Fruit fly (Drosophila melanogaster) whole organism, embryonic: ENCODE measurements around the gene alphaTub84B.
A peak's percentile ranks its signal among the peaks of the same experiment; 100 is the strongest.

Source experiments
- Abd-B ChIP-seq: fragments of 200-800 bp; sonication (Bioruptor generic); optimal IDR thresholded peaks from 2 replicates; lab custom pipeline; 2018; ENCODE audit warnings: missing biosample characterization, mild to moderate bottlenecking, missing genetic modification characterization, moderate library complexity
- CG11560 ChIP-seq: fragments of 200-800 bp; sonication (Bioruptor generic); IDR thresholded peaks from 3 replicates; pipeline ENCODE4 v1.3.6; 2022; ENCODE audit warnings: missing biosample characterization, missing genetic modification characterization
- CG11696 ChIP-seq: fragments of 200-800 bp; sonication (Bioruptor generic); IDR thresholded peaks from 2 replicates; pipeline ENCODE4 v1.3.6; 2022; ENCODE audit warnings: missing biosample characterization, missing genetic modification characterization
- CG12155 ChIP-seq: fragments of 200-800 bp; sonication (Bioruptor generic); optimal IDR thresholded peaks from 3 replicates; lab custom pipeline; 2016; ENCODE audit warnings: missing biosample characterization, missing genetic modification characterization
- CG12769 ChIP-seq: fragments of 200-800 bp; sonication (Bioruptor generic); optimal IDR thresholded peaks from 2 replicates; lab custom pipeline; 2019; ENCODE audit warnings: missing biosample characterization, mild to moderate bottlenecking, missing genetic modification characterization, moderate library complexity
- CG15479 ChIP-seq: fragments of 200-800 bp; sonication (Bioruptor generic); optimal IDR thresholded peaks from 3 replicates; lab custom pipeline; 2019; ENCODE audit warnings: missing biosample characterization, mild to moderate bottlenecking, missing genetic modification characterization, moderate library complexity
- CG18262 ChIP-seq: fragments of 200-800 bp; optimal IDR thresholded peaks from 3 replicates; lab custom pipeline; 2019; ENCODE audit warnings: missing biosample characterization, mild to moderate bottlenecking, missing genetic modification characterization, moderate library complexity
- CG2120 ChIP-seq: fragments of 200-800 bp; sonication (Bioruptor generic); optimal IDR thresholded peaks from 3 replicates; lab custom pipeline; 2016; ENCODE audit warnings: missing biosample characterization, missing genetic modification characterization
- CG30431 ChIP-seq: fragments of 200-800 bp; sonication (Bioruptor generic); optimal IDR thresholded peaks from 2 replicates; lab custom pipeline; 2017; ENCODE audit warnings: missing biosample characterization, missing genetic modification characterization
- CG3065 ChIP-seq: fragments of 200-800 bp; sonication (Bioruptor generic); optimal IDR thresholded peaks from 2 replicates; lab custom pipeline; 2016; ENCODE audit warnings: missing biosample characterization, missing genetic modification characterization
- CG32767 ChIP-seq: fragments of 200-800 bp; sonication (Bioruptor generic); IDR thresholded peaks from 2 replicates; pipeline ENCODE4 v1.3.6; 2022; ENCODE audit warnings: missing biosample characterization, missing genetic modification characterization
- CG32772 ChIP-seq: fragments of 200-800 bp; sonication (Bioruptor generic); IDR thresholded peaks from 2 replicates; pipeline ENCODE4 v1.3.6; 2022; ENCODE audit warnings: missing biosample characterization, missing genetic modification characterization
- CG34376 ChIP-seq: fragments of 200-800 bp; sonication (Bioruptor generic); optimal IDR thresholded peaks from 2 replicates; lab custom pipeline; 2018; ENCODE audit warnings: missing biosample characterization, mild to moderate bottlenecking, missing genetic modification characterization
- CG6765 ChIP-seq: fragments of 200-800 bp; sonication (Bioruptor generic); optimal IDR thresholded peaks from 3 replicates; lab custom pipeline; 2017; ENCODE audit warnings: missing biosample characterization, mild to moderate bottlenecking, missing genetic modification characterization
- CG7271 ChIP-seq: fragments of 200-800 bp; sonication (Bioruptor generic); optimal IDR thresholded peaks from 2 replicates; lab custom pipeline; 2018; ENCODE audit warnings: missing biosample characterization, mild to moderate bottlenecking, missing genetic modification characterization, moderate library complexity
- CG8388 ChIP-seq: fragments of 200-800 bp; sonication (Bioruptor generic); optimal IDR thresholded peaks from 2 replicates; lab custom pipeline; 2019; ENCODE audit warnings: missing biosample characterization, mild to moderate bottlenecking, missing genetic modification characterization, moderate library complexity
- CG9437 ChIP-seq: fragments of 200-800 bp; sonication (Bioruptor generic); optimal IDR thresholded peaks from 2 replicates; lab custom pipeline; 2018; ENCODE audit warnings: missing biosample characterization, mild to moderate bottlenecking, missing genetic modification characterization
- CG9609 ChIP-seq: fragments of 200-800 bp; sonication (Bioruptor generic); optimal IDR thresholded peaks from 3 replicates; lab custom pipeline; 2016; ENCODE audit warnings: missing biosample characterization, missing genetic modification characterization
- CG9876 ChIP-seq: fragments of 200-800 bp; sonication (Bioruptor generic); optimal IDR thresholded peaks from 2 replicates; lab custom pipeline; 2016; ENCODE audit warnings: missing biosample characterization, missing genetic modification characterization
- Dfd ChIP-seq, 2 experiments: fragments of >200 bp; optimal IDR thresholded peaks; 2 replicates each; lab custom pipeline; 2017; ENCODE audit warnings: missing biosample characterization in 2 of 2, missing genetic modification characterization in 2 of 2
- Dp ChIP-seq: fragments of 200-800 bp; sonication (Bioruptor generic); optimal IDR thresholded peaks from 2 replicates; lab custom pipeline; 2018; ENCODE audit warnings: missing biosample characterization, mild to moderate bottlenecking, missing genetic modification characterization, moderate library complexity
- Eip74EF ChIP-seq, 2 experiments: fragments of 200-800 bp in 1 of 2; fragments of >200 bp in 1 of 2; sonication (Bioruptor generic) in 1 of 2; optimal IDR thresholded peaks; 2 replicates each; lab custom pipeline; 2017 to 2019; ENCODE audit warnings: missing biosample characterization in 2 of 2, missing genetic modification characterization in 2 of 2, mild to moderate bottlenecking in 1 of 2, moderate library complexity in 1 of 2
- HLH54F ChIP-seq: fragments of 200-800 bp; sonication (Bioruptor generic); optimal IDR thresholded peaks from 3 replicates; lab custom pipeline; 2016; ENCODE audit warnings: missing biosample characterization, missing genetic modification characterization
- Mad ChIP-seq: fragments of 200-800 bp; sonication (Bioruptor generic); optimal IDR thresholded peaks from 2 replicates; lab custom pipeline; 2016; ENCODE audit warnings: missing biosample characterization, missing genetic modification characterization
- NK7.1 ChIP-seq: fragments of 200-800 bp; sonication (Bioruptor generic); optimal IDR thresholded peaks from 3 replicates; lab custom pipeline; 2016; ENCODE audit warnings: missing biosample characterization, missing genetic modification characterization
- Sin3A ChIP-seq: fragments of >200 bp; optimal IDR thresholded peaks from 2 replicates; lab custom pipeline; 2018
- Six4 ChIP-seq: fragments of 200-800 bp; sonication (Bioruptor generic); optimal IDR thresholded peaks from 2 replicates; lab custom pipeline; 2016; ENCODE audit warnings: missing biosample characterization, missing genetic modification characterization
- Sox102F ChIP-seq: fragments of 200-800 bp; sonication (Bioruptor generic); optimal IDR thresholded peaks from 2 replicates; lab custom pipeline; 2018; ENCODE audit warnings: missing biosample characterization, mild to moderate bottlenecking, missing genetic modification characterization, moderate library complexity
- al ChIP-seq: fragments of 200-800 bp; sonication (Bioruptor generic); IDR thresholded peaks from 2 replicates; pipeline ENCODE4 v1.3.6; 2022; ENCODE audit warnings: missing biosample characterization, missing genetic modification characterization
- bsh ChIP-seq, 2 experiments: fragments of 200-800 bp; sonication (Bioruptor generic); optimal IDR thresholded peaks; 2 replicates each; lab custom pipeline; 2017 to 2018; ENCODE audit warnings: mild to moderate bottlenecking in 2 of 2, missing biosample characterization in 2 of 2, missing genetic modification characterization in 2 of 2, moderate library complexity in 1 of 2
- cg ChIP-seq: fragments of 200-800 bp; sonication (Bioruptor generic); optimal IDR thresholded peaks from 3 replicates; lab custom pipeline; 2019; ENCODE audit warnings: missing biosample characterization, mild to moderate bottlenecking, missing genetic modification characterization, moderate library complexity
- da ChIP-seq: fragments of 200-800 bp; sonication (Bioruptor generic); optimal IDR thresholded peaks from 2 replicates; lab custom pipeline; 2016; ENCODE audit warnings: missing biosample characterization, missing genetic modification characterization
- exex ChIP-seq: fragments of 200-800 bp; sonication (Bioruptor generic); optimal IDR thresholded peaks from 4 replicates; lab custom pipeline; 2018; ENCODE audit warnings: missing biosample characterization, mild to moderate bottlenecking, missing genetic modification characterization, moderate library complexity
- gce ChIP-seq: fragments of 200-800 bp; sonication (Bioruptor generic); IDR thresholded peaks from 3 replicates; pipeline ENCODE4 v1.3.6; 2022; ENCODE audit warnings: missing biosample characterization, missing genetic modification characterization
- grn ChIP-seq: fragments of 200-800 bp; sonication (Bioruptor generic); optimal IDR thresholded peaks from 3 replicates; lab custom pipeline; 2017; ENCODE audit warnings: missing biosample characterization, missing genetic modification characterization
- kah ChIP-seq: fragments of 200-800 bp; sonication (Bioruptor generic); optimal IDR thresholded peaks from 2 replicates; lab custom pipeline; 2018; ENCODE audit warnings: missing biosample characterization, mild to moderate bottlenecking, missing genetic modification characterization
- kni ChIP-seq: fragments of 200-800 bp; sonication (Bioruptor generic); optimal IDR thresholded peaks from 3 replicates; lab custom pipeline; 2017; ENCODE audit warnings: mild to moderate bottlenecking, missing biosample characterization, missing genetic modification reagents, missing genetic modification characterization
- mirr ChIP-seq: fragments of 200-800 bp; sonication (Bioruptor generic); optimal IDR thresholded peaks from 3 replicates; lab custom pipeline; 2018; ENCODE audit warnings: missing biosample characterization, mild to moderate bottlenecking, missing genetic modification characterization
- oc ChIP-seq: fragments of 200-800 bp; sonication (Bioruptor generic); optimal IDR thresholded peaks from 2 replicates; lab custom pipeline; 2018; ENCODE audit warnings: missing biosample characterization, mild to moderate bottlenecking, missing genetic modification characterization, moderate library complexity
- peb ChIP-seq: fragments of 200-800 bp; sonication (Bioruptor generic); IDR thresholded peaks from 2 replicates; pipeline ENCODE4 v1.3.6; 2022; ENCODE audit warnings: missing biosample characterization, missing genetic modification characterization
- pho ChIP-seq: fragments of 200-800 bp; sonication (Bioruptor generic); optimal IDR thresholded peaks from 2 replicates; lab custom pipeline; 2016; ENCODE audit warnings: missing biosample characterization, missing genetic modification characterization
- scrt ChIP-seq: fragments of 200-800 bp; sonication (Bioruptor generic); optimal IDR thresholded peaks from 2 replicates; lab custom pipeline; 2018; ENCODE audit warnings: missing biosample characterization, mild to moderate bottlenecking, missing genetic modification characterization, moderate library complexity
- sug ChIP-seq: fragments of 200-800 bp; optimal IDR thresholded peaks from 2 replicates; lab custom pipeline; 2019; ENCODE audit warnings: missing biosample characterization, mild to moderate bottlenecking, missing genetic modification characterization, moderate library complexity
- tna ChIP-seq: fragments of 200-800 bp; sonication (Bioruptor generic); IDR thresholded peaks from 2 replicates; pipeline ENCODE4 v1.3.6; 2022; ENCODE audit warnings: missing biosample characterization, missing genetic modification characterization; ENCODE audit not compliant: partially characterized antibody
- trh ChIP-seq: fragments of 200-800 bp; sonication (Bioruptor generic); optimal IDR thresholded peaks from 2 replicates; lab custom pipeline; 2016; ENCODE audit warnings: missing biosample characterization, missing genetic modification characterization
- usp ChIP-seq: fragments of >200 bp; optimal IDR thresholded peaks from 2 replicates; lab custom pipeline; 2017; ENCODE audit warnings: missing biosample characterization, missing genetic modification characterization
- wdn ChIP-seq: fragments of 200-800 bp; sonication (Bioruptor generic); IDR thresholded peaks from 2 replicates; pipeline ENCODE4 v1.3.6; 2022; ENCODE audit warnings: missing biosample characterization, missing genetic modification characterization

alphaTub84B gene

DNA sequence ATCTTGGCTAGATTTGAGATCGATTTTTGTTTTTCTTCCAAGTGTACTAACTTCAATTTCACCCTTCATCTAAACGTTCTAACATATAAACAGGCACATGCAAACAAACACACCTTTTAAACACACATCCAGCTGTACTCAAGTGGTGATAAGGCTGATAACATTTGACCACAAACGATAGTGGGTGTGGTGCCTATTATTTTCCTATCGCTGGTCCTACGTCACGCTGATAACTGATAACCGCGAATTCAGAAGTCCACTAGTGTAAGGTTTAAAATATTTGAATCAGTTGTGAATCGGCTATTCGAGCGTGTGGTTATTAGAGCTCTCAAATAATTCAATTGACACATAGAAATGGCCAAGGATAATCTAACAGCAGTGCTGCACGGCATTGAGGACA is 34.2 kb upstream of the alphaTub84B start, which contains the start of gene Sodh1 (continued):
- TF ChIP-seq CG32772 (GFP tag; lab: Robert Waterston, UW) (no peak), CG12769 (tag; lab: Kevin White, UChicago) (no peak), grn (GFP tag; lab: Kevin White, UChicago) (peak; percentile 68), Dp (GFP tag; lab: Kevin White, UChicago) (no peak), cg (no peak), Six4 (no peak), CG11696 (no peak), CG7271 (tag; lab: Kevin White, UChicago) (no peak), da (GFP tag; lab: Kevin White, UChicago) (no peak), peb (no peak), oc (no peak), HLH54F (GFP tag; lab: Kevin White, UChicago) (no peak), CG8388 (GFP tag; lab: Kevin White, UChicago) (no peak), CG30431 (no peak), mirr (GFP tag; lab: Kevin White, UChicago) (peak; percentile 73), CG34376 (GFP tag; lab: Kevin White, UChicago) (peak; percentile 64), gce (no peak), CG11560 (no peak), Sin3A (lab: Kevin White, UChicago) (no peak), CG6765 (GFP tag; lab: Kevin White, UChicago) (no peak), CG3065 (no peak), CG18262 (no peak), wdn (GFP tag; lab: Robert Waterston, UW) (no peak), CG15479 (GFP tag; lab: Kevin White, UChicago) (peak; percentile 33), Eip74EF (GFP tag; optimal IDR thresholded peaks at IDR 0.05; lab: Kevin White, UChicago) (no peak), Mad (GFP tag; lab: Kevin White, UChicago) (no peak), al (GFP tag; lab: Robert Waterston, UW) (no peak), kni (no peak), scrt (GFP tag; lab: Kevin White, UChicago) (no peak), sug (tag; lab: Kevin White, UChicago) (peak; percentile 79), pho (GFP tag; lab: Kevin White, UChicago) (no peak), CG12155 (GFP tag; lab: Kevin White, UChicago) (no peak), tna (no peak), Sox102F (GFP tag; lab: Kevin White, UChicago) (no peak), Abd-B (GFP tag; lab: Kevin White, UChicago) (no peak), trh (GFP tag; lab: Kevin White, UChicago) (no peak), NK7.1 (GFP tag; lab: Kevin White, UChicago) (no peak), CG2120 (peak; percentile 4), CG9437 (GFP tag; lab: Kevin White, UChicago) (no peak), bsh (GFP tag; optimal IDR thresholded peaks at IDR 0.05; lab: Kevin White, UChicago) (no peak), Dfd (GFP tag; optimal IDR thresholded peaks at IDR 0.05; lab: Kevin White, UChicago) (no peak), kah (GFP tag; lab: Kevin White, UChicago) (no peak), CG9876 (GFP tag; lab: Kevin White, UChicago) (no peak), CG9609 (GFP tag; lab: Kevin White, UChicago) (no peak), CG32767 (GFP tag; lab: Robert Waterston, UW) (no peak), exex (tag; lab: Kevin White, UChicago) (peak; percentile 63), usp (GFP tag; lab: Kevin White, UChicago) (no peak)
